Fruit fly (Drosophila melanogaster) whole organism, embryonic: ENCODE measurements around the gene CG4660.
A peak's percentile ranks its signal among the peaks of the same experiment; 100 is the strongest.

Source experiments
- Antp ChIP-seq: fragments of 200-800 bp; sonication (Bioruptor generic); optimal IDR thresholded peaks from 3 replicates; lab custom pipeline; 2016; ENCODE audit warnings: missing biosample characterization, missing genetic modification characterization
- Bteb2 ChIP-seq: fragments of 200-800 bp; sonication (Bioruptor generic); optimal IDR thresholded peaks from 2 replicates; lab custom pipeline; 2016; ENCODE audit warnings: missing biosample characterization, missing genetic modification characterization
- CG10366 ChIP-seq: fragments of 200-800 bp; sonication (Bioruptor generic); IDR thresholded peaks from 2 replicates; pipeline ENCODE4 v1.3.6; 2022; ENCODE audit warnings: missing biosample characterization, missing genetic modification characterization
- CG10959 ChIP-seq: fragments of 200-800 bp; sonication (Bioruptor generic); IDR thresholded peaks from 2 replicates; pipeline ENCODE4 v1.3.6; 2022; ENCODE audit warnings: missing biosample characterization, missing genetic modification characterization
- CG11695 ChIP-seq: fragments of 200-800 bp; sonication (Bioruptor generic); IDR thresholded peaks from 3 replicates; pipeline ENCODE4 v1.3.6; 2022; ENCODE audit warnings: missing biosample characterization, missing genetic modification characterization
- CG11723 ChIP-seq: fragments of 200-800 bp; sonication (Bioruptor generic); optimal IDR thresholded peaks from 2 replicates; lab custom pipeline; 2017; ENCODE audit warnings: missing biosample characterization, mild to moderate bottlenecking, missing genetic modification characterization
- CG14441 ChIP-seq: fragments of 200-800 bp; sonication (Bioruptor generic); IDR thresholded peaks from 2 replicates; pipeline ENCODE4 v1.3.6; 2022; ENCODE audit warnings: missing biosample characterization, missing genetic modification characterization
- CG14965 ChIP-seq: fragments of 200-800 bp; sonication (Bioruptor generic); optimal IDR thresholded peaks from 2 replicates; lab custom pipeline; 2016; ENCODE audit warnings: missing biosample characterization, missing genetic modification characterization, borderline replicate concordance
- CG15514 ChIP-seq: fragments of 200-800 bp; sonication (Bioruptor generic); optimal IDR thresholded peaks from 3 replicates; lab custom pipeline; 2017; ENCODE audit warnings: missing biosample characterization, missing genetic modification characterization, mild to moderate bottlenecking, moderate library complexity, missing genetic modification reagents
- CG16779 ChIP-seq: fragments of 200-800 bp; sonication (Bioruptor generic); IDR thresholded peaks from 2 replicates; pipeline ENCODE4 v1.3.6; 2022; ENCODE audit warnings: missing biosample characterization, missing genetic modification characterization
- CG16815 ChIP-seq: fragments of 200-800 bp; sonication (Bioruptor generic); optimal IDR thresholded peaks from 3 replicates; lab custom pipeline; 2017; ENCODE audit warnings: missing biosample characterization, mild to moderate bottlenecking, missing genetic modification characterization
- CG17328 ChIP-seq: fragments of 200-800 bp; sonication (Bioruptor generic); IDR thresholded peaks from 2 replicates; pipeline ENCODE4 v1.3.6; 2022; ENCODE audit warnings: missing biosample characterization, missing genetic modification characterization
- CG17359 ChIP-seq: fragments of 200-800 bp; sonication (Bioruptor generic); optimal IDR thresholded peaks from 3 replicates; lab custom pipeline; 2018; ENCODE audit warnings: missing biosample characterization, mild to moderate bottlenecking, missing genetic modification characterization, moderate library complexity
- CG17612 ChIP-seq: fragments of 200-800 bp; sonication (Bioruptor generic); IDR thresholded peaks from 2 replicates; pipeline ENCODE4 v1.3.6; 2022; ENCODE audit warnings: missing biosample characterization, missing genetic modification characterization
- CG17802 ChIP-seq: fragments of 200-800 bp; sonication (Bioruptor generic); optimal IDR thresholded peaks from 2 replicates; lab custom pipeline; 2018; ENCODE audit warnings: missing biosample characterization, mild to moderate bottlenecking, missing genetic modification characterization, moderate library complexity
- CG2116 ChIP-seq: fragments of 200-800 bp; sonication (Bioruptor generic); optimal IDR thresholded peaks from 3 replicates; lab custom pipeline; 2018; ENCODE audit warnings: missing biosample characterization, mild to moderate bottlenecking, missing genetic modification characterization
- CG7372 ChIP-seq: fragments of 200-800 bp; sonication (Bioruptor generic); IDR thresholded peaks from 2 replicates; pipeline ENCODE4 v1.3.6; 2022; ENCODE audit warnings: missing biosample characterization, missing genetic modification characterization
- CG7556 ChIP-seq: fragments of 200-800 bp; sonication (Bioruptor generic); optimal IDR thresholded peaks from 2 replicates; lab custom pipeline; 2017; ENCODE audit warnings: missing biosample characterization, mild to moderate bottlenecking, missing genetic modification characterization
- CG8359 ChIP-seq: fragments of 200-800 bp; sonication (Bioruptor generic); optimal IDR thresholded peaks from 2 replicates; lab custom pipeline; 2017; ENCODE audit warnings: missing biosample characterization, mild to moderate bottlenecking, missing genetic modification characterization, borderline replicate concordance
- CG9876 ChIP-seq: fragments of 200-800 bp; sonication (Bioruptor generic); optimal IDR thresholded peaks from 2 replicates; lab custom pipeline; 2016; ENCODE audit warnings: missing biosample characterization, missing genetic modification characterization
- CG9932 ChIP-seq: fragments of 200-800 bp; sonication (Bioruptor generic); IDR thresholded peaks from 2 replicates; pipeline ENCODE4 v1.3.6; 2022; ENCODE audit warnings: missing biosample characterization, missing genetic modification characterization
- Dbx ChIP-seq: fragments of 200-800 bp; sonication (Bioruptor generic); IDR thresholded peaks from 3 replicates; pipeline ENCODE4 v1.3.6; 2022; ENCODE audit warnings: missing biosample characterization, missing genetic modification characterization
- Dip2 ChIP-seq: fragments of 200-800 bp; sonication (Bioruptor generic); IDR thresholded peaks from 2 replicates; pipeline ENCODE4 v1.3.6; 2022; ENCODE audit warnings: missing biosample characterization, missing genetic modification characterization
- Doc2 ChIP-seq: fragments of 200-800 bp; sonication (Bioruptor generic); IDR thresholded peaks from 2 replicates; pipeline ENCODE4 v1.3.6; 2022; ENCODE audit warnings: missing biosample characterization, missing genetic modification characterization
- Doc3 ChIP-seq: fragments of 200-800 bp; sonication (Bioruptor generic); IDR thresholded peaks from 3 replicates; pipeline ENCODE4 v1.3.6; 2022; ENCODE audit warnings: missing biosample characterization, missing genetic modification characterization; ENCODE audit not compliant: partially characterized antibody
- Hmr ChIP-seq: fragments of 200-800 bp; sonication (Bioruptor generic); optimal IDR thresholded peaks from 3 replicates; lab custom pipeline; 2017; ENCODE audit warnings: mild to moderate bottlenecking, missing biosample characterization, missing genetic modification reagents, missing genetic modification characterization
- Hr39 ChIP-seq: fragments of >200 bp; optimal IDR thresholded peaks from 2 replicates; lab custom pipeline; 2017
- Nf-YB ChIP-seq: fragments of 200-800 bp; sonication (Bioruptor generic); optimal IDR thresholded peaks from 3 replicates; lab custom pipeline; 2019; ENCODE audit warnings: missing biosample characterization, mild to moderate bottlenecking, missing genetic modification characterization, moderate library complexity
- Spps ChIP-seq: fragments of 200-800 bp; sonication (Bioruptor generic); optimal IDR thresholded peaks from 2 replicates; lab custom pipeline; 2018; ENCODE audit warnings: missing biosample characterization, mild to moderate bottlenecking, missing genetic modification characterization
- Taf1 ChIP-seq: fragments of 200-800 bp; sonication (Bioruptor generic); IDR thresholded peaks from 2 replicates; pipeline ENCODE4 v1.3.6; 2022; ENCODE audit warnings: missing biosample characterization, missing genetic modification characterization
- Tbp ChIP-seq: fragments of >200 bp; optimal IDR thresholded peaks from 2 replicates; lab custom pipeline; 2018; ENCODE audit warnings: missing biosample characterization, missing genetic modification characterization
- Usf ChIP-seq: fragments of 200-800 bp; sonication (Bioruptor generic); optimal IDR thresholded peaks from 2 replicates; lab custom pipeline; 2017; ENCODE audit warnings: missing genotype, missing biosample characterization, missing genetic modification characterization
- abd-A ChIP-seq: fragments of 200-800 bp; sonication (Bioruptor generic); optimal IDR thresholded peaks from 3 replicates; lab custom pipeline; 2019; ENCODE audit warnings: missing biosample characterization, mild to moderate bottlenecking, missing genetic modification characterization, moderate library complexity
- bcd ChIP-seq: fragments of 200-800 bp; sonication (Bioruptor generic); optimal IDR thresholded peaks from 2 replicates; lab custom pipeline; 2017; ENCODE audit warnings: missing biosample characterization, mild to moderate bottlenecking, missing genetic modification characterization
- cato ChIP-seq: fragments of 200-800 bp; sonication (Bioruptor generic); optimal IDR thresholded peaks from 2 replicates; lab custom pipeline; 2016; ENCODE audit warnings: missing biosample characterization, missing genetic modification characterization, borderline replicate concordance
- chm ChIP-seq: fragments of 200-800 bp; sonication (Bioruptor generic); IDR thresholded peaks from 2 replicates; pipeline ENCODE4 v1.3.6; 2022; ENCODE audit warnings: missing biosample characterization, missing genetic modification characterization
- crp ChIP-seq, 2 experiments: fragments of 200-800 bp; sonication (Bioruptor generic); optimal IDR thresholded peaks; 2 replicates in 1 of 2; 3 replicates in 1 of 2; lab custom pipeline; 2017; ENCODE audit warnings: missing biosample characterization in 2 of 2, missing genetic modification characterization in 2 of 2, mild to moderate bottlenecking in 1 of 2, moderate library complexity in 1 of 2
- fu2 ChIP-seq: fragments of 200-800 bp; sonication (Bioruptor generic); optimal IDR thresholded peaks from 2 replicates; lab custom pipeline; 2016; ENCODE audit warnings: missing biosample characterization, missing genetic modification characterization
- gt ChIP-seq: fragments of 200-800 bp; sonication (Bioruptor generic); IDR thresholded peaks from 2 replicates; pipeline ENCODE4 v1.3.6; 2022; ENCODE audit warnings: missing biosample characterization, missing genetic modification characterization
- ham ChIP-seq: fragments of 200-800 bp; sonication (Bioruptor generic); IDR thresholded peaks from 2 replicates; pipeline ENCODE4 v1.3.6; 2022; ENCODE audit warnings: missing biosample characterization, missing genetic modification characterization
- hkb ChIP-seq, 2 experiments: fragments of 200-800 bp in 1 of 2; fragments of >200 bp in 1 of 2; sonication (Bioruptor generic) in 1 of 2; IDR thresholded peaks in 1 of 2; optimal IDR thresholded peaks in 1 of 2; 2 replicates each; pipeline versions ENCODE4 v1.3.6 to Lab custom; 2017 to 2022; ENCODE audit warnings: missing biosample characterization in 1 of 2, missing genetic modification characterization in 1 of 2
- knrl ChIP-seq: fragments of 200-800 bp; sonication (Bioruptor generic); IDR thresholded peaks from 3 replicates; pipeline ENCODE4 v1.3.6; 2022; ENCODE audit warnings: missing biosample characterization, missing genetic modification characterization; ENCODE audit not compliant: partially characterized antibody
- pita ChIP-seq: fragments of 200-800 bp; sonication (Bioruptor generic); optimal IDR thresholded peaks from 2 replicates; lab custom pipeline; 2017; ENCODE audit warnings: missing biosample characterization, mild to moderate bottlenecking, missing genetic modification characterization
- psq ChIP-seq: fragments of 200-800 bp; sonication (Bioruptor generic); optimal IDR thresholded peaks from 2 replicates; lab custom pipeline; 2017; ENCODE audit warnings: missing biosample characterization, missing genetic modification characterization
- ranshi ChIP-seq: fragments of 200-800 bp; sonication (Bioruptor generic); IDR thresholded peaks from 2 replicates; pipeline ENCODE4 v1.3.6; 2022; ENCODE audit warnings: missing biosample characterization, missing genetic modification characterization
- run ChIP-seq: fragments of 200-800 bp; sonication (Bioruptor generic); optimal IDR thresholded peaks from 3 replicates; lab custom pipeline; 2018; ENCODE audit warnings: missing biosample characterization, mild to moderate bottlenecking, missing genetic modification characterization
- schlank ChIP-seq: fragments of 200-800 bp; sonication (Bioruptor generic); optimal IDR thresholded peaks from 2 replicates; lab custom pipeline; 2018; ENCODE audit warnings: missing biosample characterization, mild to moderate bottlenecking, missing genetic modification characterization
- sisA ChIP-seq: fragments of 200-800 bp; sonication (Bioruptor generic); IDR thresholded peaks from 2 replicates; pipeline ENCODE4 v1.3.6; 2022; ENCODE audit warnings: missing biosample characterization, missing genetic modification characterization
- slbo ChIP-seq: fragments of 200-800 bp; sonication (Bioruptor generic); IDR thresholded peaks from 2 replicates; pipeline ENCODE4 v1.3.6; 2022; ENCODE audit warnings: missing biosample characterization, missing genetic modification characterization
- tna ChIP-seq: fragments of 200-800 bp; sonication (Bioruptor generic); IDR thresholded peaks from 2 replicates; pipeline ENCODE4 v1.3.6; 2022; ENCODE audit warnings: missing biosample characterization, missing genetic modification characterization; ENCODE audit not compliant: partially characterized antibody
- zen ChIP-seq: fragments of 200-800 bp; sonication (Bioruptor generic); optimal IDR thresholded peaks from 3 replicates; lab custom pipeline; 2018; ENCODE audit warnings: missing biosample characterization, mild to moderate bottlenecking, missing genetic modification characterization, moderate library complexity

The CG4660 gene

dm6 chrX:6074845-6075244 is 6.3 kb downstream of the CG4660 start, which contains the start of gene Tsp5D (continued):
- TF ChIP-seq CG14965 (GFP tag; lab: Kevin White, UChicago) (no peak), CG9876 (no peak), Doc2 (peak; percentile 72), slbo (peak; percentile 90), sisA (GFP tag; lab: Robert Waterston, UW) (peak; percentile 97), cato (peak; percentile 85), ranshi (GFP tag; lab: Robert Waterston, UW) (peak; percentile 93), Usf (GFP tag; lab: Kevin White, UChicago) (peak; percentile 12), Dip2 (GFP tag; lab: Robert Waterston, UW) (no peak), CG11723 (peak; percentile 85), Antp (GFP tag; lab: Kevin White, UChicago) (peak; percentile 36), CG11695 (GFP tag; lab: Robert Waterston, UW) (peak; percentile 93), chm (GFP tag; lab: Robert Waterston, UW) (peak; percentile 93; the same call in 1 of the 2 replicates), CG16815 (GFP tag; lab: Kevin White, UChicago) (peak; percentile 61), bcd (peak; percentile 90), CG9932 (GFP tag; lab: Robert Waterston, UW) (peak; percentile 51), Taf1 (GFP tag; lab: Robert Waterston, UW) (peak; percentile 36; the same call in 1 of the 2 replicates), CG15514 (peak; percentile 60), CG10959 (GFP tag; lab: Robert Waterston, UW) (peak; percentile 89), Hr39 (lab: Kevin White, UChicago) (no peak), gt (peak; percentile 89), zen (tag; lab: Kevin White, UChicago) (peak; percentile 81), fu2 (GFP tag; lab: Kevin White, UChicago) (no peak), Dbx (GFP tag; lab: Robert Waterston, UW) (peak; percentile 66; the same call in 2 of the 3 replicates), Doc3 (GFP tag; lab: Robert Waterston, UW) (no peak), Bteb2 (GFP tag; lab: Kevin White, UChicago) (no peak), CG14441 (peak; percentile 96), Nf-YB (GFP tag; lab: Kevin White, UChicago) (peak; percentile 74), CG7372 (GFP tag; lab: Robert Waterston, UW) (peak; percentile 81), pita (GFP tag; lab: Kevin White, UChicago) (no peak), knrl (GFP tag; lab: Robert Waterston, UW) (no peak), hkb (optimal IDR thresholded peaks at IDR 0.05; lab: Kevin White, UChicago) (no peak), hkb (GFP tag; IDR thresholded peaks at IDR 0.05; lab: Robert Waterston, UW) (peak; percentile 97), Spps (tag; lab: Kevin White, UChicago) (peak; percentile 78), CG17802 (tag; lab: Kevin White, UChicago) (peak; percentile 75), psq (GFP tag; lab: Kevin White, UChicago) (peak; percentile 57), run (tag; lab: Kevin White, UChicago) (peak; percentile 86), CG17612 (GFP tag; lab: Robert Waterston, UW) (peak; percentile 77), crp (GFP tag; optimal IDR thresholded peaks at IDR 0.05; lab: Kevin White, UChicago) (peak in 1 of 2 experiments; percentile 40), CG7556 (GFP tag; lab: Kevin White, UChicago) (peak; percentile 90), Tbp (GFP tag; lab: Kevin White, UChicago) (no peak), CG17328 (GFP tag; lab: Robert Waterston, UW) (peak; percentile 95), CG8359 (peak; percentile 78), ham (GFP tag; lab: Robert Waterston, UW) (no peak), CG16779 (peak; percentile 47; the same call in 1 of the 2 replicates), Hmr (GFP tag; lab: Kevin White, UChicago) (peak; percentile 81), tna (GFP tag; lab: Robert Waterston, UW) (no peak), CG17359 (tag; lab: Kevin White, UChicago) (peak; percentile 98), schlank (tag; lab: Kevin White, UChicago) (no peak), CG10366 (GFP tag; lab: Robert Waterston, UW) (peak; percentile 96), CG2116 (GFP tag; lab: Kevin White, UChicago) (peak; percentile 43), abd-A (tag; lab: Kevin White, UChicago) (no peak)
